Worm (Caenorhabditis elegans): ENCODE measurements around the gene nrf-5.

nrf-5 gene

DNA sequence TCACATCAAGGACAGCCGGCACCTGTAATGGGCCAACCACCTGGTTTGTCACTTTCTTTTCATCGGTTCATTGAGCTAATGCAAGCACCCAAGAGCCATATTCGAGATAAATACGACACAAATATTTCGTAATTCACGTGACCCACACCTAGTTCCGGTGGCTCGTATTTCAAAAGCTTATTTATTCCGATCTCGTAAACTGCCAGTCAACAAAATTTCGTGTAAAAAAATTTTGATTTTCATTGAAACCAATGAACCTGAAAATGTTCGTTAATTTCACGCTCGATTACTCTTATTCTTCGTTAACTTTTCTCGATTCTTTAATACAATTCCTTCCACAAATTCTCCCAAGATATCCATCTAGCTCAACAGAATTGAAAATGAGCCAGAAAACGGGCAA, 38.0 kb upstream of the nrf-5 start:
- no peak for TF ChIP-seq hmbx-1 (tag; optimal IDR thresholded peaks at IDR 0.05)
- no peak for TF ChIP-seq tbx-11 (GFP tag; IDR thresholded peaks at IDR 0.05)
- no peak for TF ChIP-seq aly-1 (tag; optimal IDR thresholded peaks at IDR 0.05)
- no peak for TF ChIP-seq tra-4 (tag; optimal IDR thresholded peaks at IDR 0.05)
- no peak for TF ChIP-seq sea-1 (GFP tag; conservative IDR thresholded peaks at IDR 0.05)
- no peak for TF ChIP-seq ama-1 (optimal IDR thresholded peaks at IDR 0.05)
- TF ChIP-seq scrt-1 (GFP tag; IDR thresholded peaks at IDR 0.05), result no peak
- TF ChIP-seq F13C5.2 (tag; optimal IDR thresholded peaks at IDR 0.05), result no peak
- no peak for TF ChIP-seq hnd-1 (tag; optimal IDR thresholded peaks at IDR 0.05)
- TF ChIP-seq pes-1 (GFP tag; IDR thresholded peaks at IDR 0.05), result no peak
- TF ChIP-seq tbx-37 (GFP tag; conservative IDR thresholded peaks at IDR 0.05), result no peak

ce11 chrV:13790557-13790956, 37.5 kb upstream of the nrf-5 start:
- no peak for TF ChIP-seq B0310.2 (tag; optimal IDR thresholded peaks at IDR 0.05)
- no peak for TF ChIP-seq scrt-1 (GFP tag; IDR thresholded peaks at IDR 0.05)
- no peak for TF ChIP-seq tbx-11 (GFP tag; IDR thresholded peaks at IDR 0.05)

DNA sequence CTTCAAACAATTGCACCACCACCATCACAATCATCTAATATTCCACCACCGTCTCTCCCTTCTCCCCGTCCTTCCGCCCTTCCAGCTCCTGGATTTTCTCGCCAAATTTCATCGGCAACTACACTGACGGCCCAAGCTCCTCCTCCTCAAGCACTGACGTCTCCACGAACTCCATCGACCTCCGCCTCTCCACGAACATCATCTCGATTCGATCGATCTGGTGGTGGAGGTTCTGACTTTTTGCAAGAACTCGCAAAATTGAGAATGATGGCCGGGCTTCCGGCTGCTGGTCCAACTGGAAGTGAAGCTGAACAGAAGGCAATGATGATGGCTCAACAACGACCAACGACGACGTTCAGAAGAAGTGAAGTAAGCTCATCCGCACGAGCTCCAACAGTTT, 34.0 kb upstream of the nrf-5 start:
- no peak for TF ChIP-seq hmbx-1 (tag; optimal IDR thresholded peaks at IDR 0.05)

- TF ChIP-seq ceh-13 (GFP tag; optimal IDR thresholded peaks at IDR 0.05), result no peak
- TF ChIP-seq aly-1 (tag; optimal IDR thresholded peaks at IDR 0.05), result no peak
These were observed 31.8 kb upstream of the nrf-5 start, which contains the start of gene twk-32 for ce11 chrV:13796246-13796776. Gene twk-32, plus strand, starts transcription at chrV:13796641.

- TF ChIP-seq ama-1 (optimal IDR thresholded peaks at IDR 0.05), result no peak
These were observed 28.9 kb upstream of the nrf-5 start for ce11 chrV:13799190-13799589.

ce11 chrV:13803902-13804301, 24.2 kb upstream of the nrf-5 start, which contains the start of gene swan-2:
Gene swan-2, minus strand, starts transcription at chrV:13804281.
- no peak for TF ChIP-seq hnd-1 (tag; optimal IDR thresholded peaks at IDR 0.05)
- no peak for TF ChIP-seq F13C5.2 (tag; optimal IDR thresholded peaks at IDR 0.05)
- 0 out of 2 replicates have a peak, but pooled peaks have one; percentile 40 for TF ChIP-seq sea-1 (GFP tag; conservative IDR thresholded peaks at IDR 0.05)
- TF ChIP-seq ama-1 (optimal IDR thresholded peaks at IDR 0.05), result peak; percentile 22
- TF ChIP-seq hmg-4 (GFP tag; optimal IDR thresholded peaks at IDR 0.05), result no peak
- TF ChIP-seq hmbx-1 (tag; optimal IDR thresholded peaks at IDR 0.05), result no peak
- no peak for TF ChIP-seq ceh-36 (tag; optimal IDR thresholded peaks at IDR 0.05)

- TF ChIP-seq sea-1 (GFP tag; conservative IDR thresholded peaks at IDR 0.05), result no peak
- TF ChIP-seq tbx-37 (GFP tag; conservative IDR thresholded peaks at IDR 0.05), result no peak
- TF ChIP-seq tra-4 (tag; optimal IDR thresholded peaks at IDR 0.05), result no peak
- no peak for TF ChIP-seq pes-1 (GFP tag; IDR thresholded peaks at IDR 0.05)
- no peak for TF ChIP-seq aly-1 (tag; optimal IDR thresholded peaks at IDR 0.05)
- TF ChIP-seq ets-7 (tag; optimal IDR thresholded peaks at IDR 0.05), result no peak
- TF ChIP-seq ceh-13 (GFP tag; optimal IDR thresholded peaks at IDR 0.05), result no peak
- TF ChIP-seq hmbx-1 (tag; optimal IDR thresholded peaks at IDR 0.05), result no peak
- no peak for TF ChIP-seq B0310.2 (tag; optimal IDR thresholded peaks at IDR 0.05)
- TF ChIP-seq tbx-11 (GFP tag; IDR thresholded peaks at IDR 0.05), result no peak
- TF ChIP-seq ama-1 (optimal IDR thresholded peaks at IDR 0.05), result no peak
- no peak for TF ChIP-seq flt-1 (GFP tag; IDR thresholded peaks at IDR 0.05)
- TF ChIP-seq hnd-1 (tag; optimal IDR thresholded peaks at IDR 0.05), result no peak
- TF ChIP-seq F13C5.2 (tag; optimal IDR thresholded peaks at IDR 0.05), result no peak
- TF ChIP-seq hmg-4 (GFP tag; optimal IDR thresholded peaks at IDR 0.05), result no peak
- no peak for TF ChIP-seq scrt-1 (GFP tag; IDR thresholded peaks at IDR 0.05)
- no peak for TF ChIP-seq ceh-36 (tag; optimal IDR thresholded peaks at IDR 0.05)
These were observed 20.8 kb upstream of the nrf-5 start, which contains the start of gene swan-1 for ce11 chrV:13807232-13807631. Gene swan-1, minus strand, starts transcription at chrV:13807237.

DNA sequence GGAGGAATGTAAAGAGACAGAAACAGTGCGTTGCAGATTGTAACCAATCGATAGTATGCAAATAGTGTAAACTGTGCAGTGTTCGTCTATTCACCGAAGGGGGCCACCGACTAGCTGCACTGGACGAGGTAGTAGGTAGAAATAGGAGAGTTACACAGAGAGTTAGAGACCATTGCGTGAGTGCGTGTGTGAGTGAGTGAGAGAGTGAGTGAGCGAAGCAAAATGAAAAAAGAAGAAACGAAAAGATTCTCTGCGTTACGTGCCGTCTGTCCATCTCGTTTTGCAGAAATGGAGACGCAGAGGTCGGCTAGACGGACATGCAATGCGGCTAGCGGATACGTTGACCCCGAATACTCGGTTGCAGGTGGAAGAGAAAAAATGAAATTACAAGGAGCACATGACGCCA, 19.6 kb upstream of the nrf-5 start:
- TF ChIP-seq hnd-1 (tag; optimal IDR thresholded peaks at IDR 0.05) (no peak), F13C5.2 (tag; optimal IDR thresholded peaks at IDR 0.05) (peak; percentile 44), flt-1 (GFP tag; IDR thresholded peaks at IDR 0.05) (no peak), hmg-4 (GFP tag; optimal IDR thresholded peaks at IDR 0.05) (peak; percentile 88), ceh-36 (tag; optimal IDR thresholded peaks at IDR 0.05) (no peak), B0310.2 (tag; optimal IDR thresholded peaks at IDR 0.05) (no peak), hmbx-1 (tag; optimal IDR thresholded peaks at IDR 0.05) (no peak), ama-1 (optimal IDR thresholded peaks at IDR 0.05) (no peak), aly-1 (tag; optimal IDR thresholded peaks at IDR 0.05) (peak; percentile 63)

- no peak for TF ChIP-seq tbx-11 (GFP tag; IDR thresholded peaks at IDR 0.05)
- no peak for TF ChIP-seq sea-1 (GFP tag; conservative IDR thresholded peaks at IDR 0.05)
- no peak for TF ChIP-seq B0310.2 (tag; optimal IDR thresholded peaks at IDR 0.05)
- TF ChIP-seq hnd-1 (tag; optimal IDR thresholded peaks at IDR 0.05), result no peak
- TF ChIP-seq ama-1 (optimal IDR thresholded peaks at IDR 0.05), result no peak
- TF ChIP-seq hmbx-1 (tag; optimal IDR thresholded peaks at IDR 0.05), result no peak
- TF ChIP-seq tbx-37 (GFP tag; conservative IDR thresholded peaks at IDR 0.05), result no peak
- no peak for TF ChIP-seq hmg-4 (GFP tag; optimal IDR thresholded peaks at IDR 0.05)
These were observed 15.7 kb upstream of the nrf-5 start for ce11 chrV:13812330-13812729.
